Fruit fly (Drosophila melanogaster): ENCODE measurements around the gene CG8944.

DNA sequence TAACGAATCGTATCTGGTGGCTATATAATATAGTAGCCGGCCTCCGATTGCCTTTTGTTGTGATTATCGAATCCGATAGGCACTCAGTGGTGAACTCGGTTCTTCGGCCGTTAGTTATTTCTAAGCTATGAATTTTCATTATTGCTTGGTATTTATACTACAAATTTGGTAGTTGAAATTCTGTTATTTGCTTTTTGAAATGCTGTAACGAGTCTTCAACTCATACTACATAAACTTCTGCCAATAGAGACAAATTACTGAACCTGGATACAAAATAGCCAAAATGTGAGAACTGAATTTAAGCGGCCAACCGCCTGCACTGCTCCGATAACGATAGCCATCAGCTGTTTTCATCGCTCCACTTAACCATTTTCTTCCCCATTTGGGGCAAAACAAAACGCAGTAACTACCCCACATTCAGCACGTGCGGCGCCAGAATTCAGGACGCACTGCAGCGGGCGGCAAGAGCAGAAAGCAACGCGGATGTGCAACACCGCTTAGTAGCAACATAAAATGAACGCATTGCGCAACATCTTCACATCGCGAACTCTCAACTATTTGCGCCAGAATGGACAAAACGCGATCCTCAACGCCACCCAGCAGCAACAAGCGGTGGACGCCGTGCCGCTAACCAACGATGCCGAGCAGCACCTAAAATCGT is 7.0 kb downstream of the CG8944 start, which contains the start of the genes CG11679 and CG8206:
- TF ChIP-seq psq (optimal IDR thresholded peaks at IDR 0.05) (no peak), usp (GFP tag; optimal IDR thresholded peaks at IDR 0.05) (no peak), pan (optimal IDR thresholded peaks at IDR 0.05) (no peak)
